Worm (Caenorhabditis elegans) whole organism, dauer: ENCODE measurements around the gene fbxa-188.

Experiments
- unc-62 ChIP-seq: sonication (generic microtip); optimal IDR thresholded peaks from 2 replicates; lab custom pipeline; 2017; ENCODE audit warnings: missing biosample characterization, missing genetic modification reagents, missing genetic modification characterization

The fbxa-188 gene

ce11 chrV:17344876-17345275 is at the start of gene fbxa-188, which contains the start of gene fbxa-189:
fbxa-188 (minus strand) TSS chrV:17344926.
fbxa-189 (plus strand) TSS chrV:17345214.
- no peak for TF ChIP-seq unc-62 (GFP tag; lab: Kevin White, UChicago)

- no peak for TF ChIP-seq unc-62 (GFP tag; lab: Kevin White, UChicago)
Observed at ce11 chrV:17379932-17380331, 35.2 kb upstream of the fbxa-188 start, which contains the start of gene Y20C6A.4. Y20C6A.4 (plus strand) TSS chrV:17380232.

- TF ChIP-seq unc-62 (GFP tag; lab: Kevin White, UChicago): no peak
Observed at ce11 chrV:17377140-17377539, 32.4 kb upstream of the fbxa-188 start, which contains the start of gene fbxb-7. fbxb-7 (plus strand) TSS chrV:17377406.

ce11 chrV:17376639-17377038 is 31.9 kb upstream of the fbxa-188 start, which contains the start of gene Y20C6A.1:
Y20C6A.1 (minus strand) TSS chrV:17376745.
- no peak for TF ChIP-seq unc-62 (GFP tag; lab: Kevin White, UChicago)

- no peak for TF ChIP-seq unc-62 (GFP tag; lab: Kevin White, UChicago)
Observed at ce11 chrV:17352827-17353373, 8.2 kb upstream of the fbxa-188 start, which contains the start of the genes fbxa-134 and F47H4.2. fbxa-134 (minus strand) TSS chrV:17352870. F47H4.2 (plus strand) TSS chrV:17353323.

- no peak for TF ChIP-seq unc-62 (GFP tag; lab: Kevin White, UChicago)
Observed at ce11 chrV:17350093-17350492, 5.4 kb upstream of the fbxa-188 start, which contains the start of gene lsy-27. lsy-27 (minus strand) TSS chrV:17350193.

ce11 chrV:17347602-17348001 is 2.9 kb upstream of the fbxa-188 start, which contains the start of gene skr-5:
skr-5 (plus strand) TSS chrV:17347902.
- no peak for TF ChIP-seq unc-62 (GFP tag; lab: Kevin White, UChicago)

ce11 chrV:17339349-17339748 is 5.4 kb downstream of the fbxa-188 start:
- TF ChIP-seq unc-62 (GFP tag; lab: Kevin White, UChicago): no peak

ce11 chrV:17331340-17331739 is 13.4 kb downstream of the fbxa-188 start, which contains the start of gene fbxa-185:
fbxa-185 (plus strand) TSS chrV:17331640.
- TF ChIP-seq unc-62 (GFP tag; lab: Kevin White, UChicago): no peak

- no peak for TF ChIP-seq unc-62 (GFP tag; lab: Kevin White, UChicago)
Observed at ce11 chrV:17328497-17328896, 16.2 kb downstream of the fbxa-188 start, which contains the start of gene srg-44. srg-44 (plus strand) TSS chrV:17328797.

ce11 chrV:17327867-17328266 is 16.9 kb downstream of the fbxa-188 start, which contains the start of gene sdz-16:
sdz-16 (minus strand) TSS chrV:17327967.
- TF ChIP-seq unc-62 (GFP tag; lab: Kevin White, UChicago): no peak

ce11 chrV:17323876-17324275 is 20.9 kb downstream of the fbxa-188 start:
- TF ChIP-seq unc-62 (GFP tag; lab: Kevin White, UChicago): no peak

- TF ChIP-seq unc-62 (GFP tag; lab: Kevin White, UChicago): no peak
Observed at ce11 chrV:17322397-17322909, 22.3 kb downstream of the fbxa-188 start, which contains the start of gene F31E9.3. F31E9.3 (plus strand) TSS chrV:17322590.

- no peak for TF ChIP-seq unc-62 (GFP tag; lab: Kevin White, UChicago)
Observed at ce11 chrV:17317786-17318185, 26.9 kb downstream of the fbxa-188 start, which contains the start of gene srz-58. srz-58 (plus strand) TSS chrV:17318147.

ce11 chrV:17317297-17317696 is 27.4 kb downstream of the fbxa-188 start:
- no peak for TF ChIP-seq unc-62 (GFP tag; lab: Kevin White, UChicago)

ce11 chrV:17315063-17315462 is 29.7 kb downstream of the fbxa-188 start, which contains the start of gene F31E9.6:
F31E9.6 (minus strand) TSS chrV:17315153.
- no peak for TF ChIP-seq unc-62 (GFP tag; lab: Kevin White, UChicago)
